Fruit fly (Drosophila melanogaster) whole organism, pupa: ENCODE measurements around the gene CG7560.

ENCODE experiments used
- CG10348 ChIP-seq: fragments of 200-800 bp; sonication (Bioruptor generic); IDR thresholded peaks from 2 replicates; pipeline ENCODE4 v1.3.6; 2022; ENCODE audit warnings: missing biosample characterization, missing genetic modification characterization
- CG12605 ChIP-seq: fragments of 200-800 bp; sonication (Bioruptor generic); IDR thresholded peaks from 2 replicates; pipeline ENCODE4 v1.3.6; 2022; ENCODE audit warnings: missing biosample characterization, missing genetic modification characterization
- CG32121 ChIP-seq: fragments of 200-800 bp; sonication (Bioruptor generic); IDR thresholded peaks from 2 replicates; pipeline ENCODE4 v1.3.6; 2022; ENCODE audit warnings: missing biosample characterization, missing genetic modification characterization
- CG4496 ChIP-seq: fragments of 200-800 bp; sonication (Bioruptor generic); IDR thresholded peaks from 3 replicates; pipeline ENCODE4 v1.3.6; 2022; ENCODE audit warnings: missing biosample characterization, missing genetic modification characterization
- EcR ChIP-seq: fragments of 200-800 bp; sonication (Bioruptor generic); optimal IDR thresholded peaks from 3 replicates; lab custom pipeline; 2019; ENCODE audit warnings: missing biosample characterization, missing genetic modification characterization, mild to moderate bottlenecking, moderate library complexity, missing genetic modification reagents
- Ets98B ChIP-seq: fragments of 200-800 bp; sonication (Bioruptor generic); IDR thresholded peaks from 2 replicates; pipeline ENCODE4 v1.3.6; 2022; ENCODE audit warnings: missing biosample characterization, missing genetic modification characterization
- Pif1B ChIP-seq: fragments of 200-800 bp; sonication (Bioruptor generic); optimal IDR thresholded peaks from 3 replicates; lab custom pipeline; 2016; ENCODE audit warnings: missing biosample characterization, missing genetic modification characterization
- Snoo ChIP-seq: fragments of 200-800 bp; sonication (Bioruptor generic); optimal IDR thresholded peaks from 3 replicates; lab custom pipeline; 2017; ENCODE audit warnings: missing biosample characterization, mild to moderate bottlenecking, missing genetic modification characterization, inconsistent platforms
- fd96Ca ChIP-seq: fragments of 200-800 bp; sonication (Bioruptor generic); IDR thresholded peaks from 3 replicates; pipeline ENCODE4 v1.3.6; 2022; ENCODE audit warnings: missing biosample characterization, missing genetic modification characterization
- gl ChIP-seq: fragments of 200-800 bp; sonication (Bioruptor generic); optimal IDR thresholded peaks from 2 replicates; lab custom pipeline; 2018; ENCODE audit warnings: missing biosample characterization, mild to moderate bottlenecking, missing genetic modification characterization
- rn ChIP-seq: fragments of 200-800 bp; sonication (Bioruptor generic); IDR thresholded peaks from 2 replicates; pipeline ENCODE4 v1.3.6; 2022; ENCODE audit warnings: missing biosample characterization, missing genetic modification characterization

dm6 chr3L:11431926-11432323 is 7.0 kb downstream of the CG7560 start:
- TF ChIP-seq Snoo (tag; lab: Kevin White, UChicago) (no peak), CG4496 (GFP tag; lab: Robert Waterston, UW) (no peak), gl (tag; lab: Kevin White, UChicago) (no peak), CG32121 (0 out of 2 replicates have a peak, but pooled peaks have one; percentile 14), CG10348 (no peak), Pif1B (GFP tag; lab: Kevin White, UChicago) (no peak), fd96Ca (GFP tag; lab: Robert Waterston, UW) (0 out of 3 replicates have a peak, but pooled peaks have one; percentile 24), Ets98B (GFP tag; lab: Robert Waterston, UW) (no peak), EcR (peak; percentile 65), CG12605 (GFP tag; lab: Robert Waterston, UW) (no peak), rn (GFP tag; lab: Robert Waterston, UW) (no peak)
